Fruit fly (Drosophila melanogaster) whole organism, wandering third instar larva: ENCODE measurements around the gene CAHbeta.

Source experiments
- Abd-B ChIP-seq: fragments of >200 bp; optimal IDR thresholded peaks from 2 replicates; lab custom pipeline; 2017; ENCODE audit warnings: missing biosample characterization, missing genetic modification characterization
- CG32264 ChIP-seq: fragments of 200-800 bp; sonication (Bioruptor generic); optimal IDR thresholded peaks from 2 replicates; lab custom pipeline; 2016; ENCODE audit warnings: missing biosample characterization, missing genetic modification characterization
- CG9705 ChIP-seq: fragments of 200-800 bp; sonication (Bioruptor generic); optimal IDR thresholded peaks from 2 replicates; lab custom pipeline; 2018; ENCODE audit warnings: missing biosample characterization, mild to moderate bottlenecking, missing genetic modification characterization
- CrebA ChIP-seq: fragments of 200-800 bp; sonication (Bioruptor generic); optimal IDR thresholded peaks from 2 replicates; lab custom pipeline; 2016; ENCODE audit warnings: missing biosample characterization, mild to moderate bottlenecking, missing genetic modification characterization, borderline replicate concordance
- Dif ChIP-seq: fragments of 200-275, 200-300 bp; sonication (Bioruptor generic); optimal IDR thresholded peaks from 2 replicates; lab custom pipeline; 2018; ENCODE audit warnings: missing biosample characterization, missing genetic modification characterization; ENCODE audit not compliant: partially characterized antibody
- HLH106 ChIP-seq: fragments of 200-800 bp; optimal IDR thresholded peaks from 3 replicates; lab custom pipeline; 2019; ENCODE audit warnings: missing biosample characterization, mild to moderate bottlenecking, missing genetic modification characterization, moderate library complexity
- Hr78 ChIP-seq: fragments of >200 bp; optimal IDR thresholded peaks from 2 replicates; lab custom pipeline; 2017; ENCODE audit warnings: missing biosample characterization, missing genetic modification characterization
- Hr83 ChIP-seq: fragments of 200-300 bp; sonication (Bioruptor generic); optimal IDR thresholded peaks from 2 replicates; lab custom pipeline; 2016; ENCODE audit warnings: missing biosample characterization, mild to moderate bottlenecking, missing genetic modification characterization, moderate library complexity; ENCODE audit not compliant: poor library complexity, severe bottlenecking
- Jra ChIP-seq: sonication (Bioruptor generic); optimal IDR thresholded peaks from 2 replicates; lab custom pipeline; 2016; ENCODE audit warnings: missing biosample characterization, missing genetic modification characterization
- Mio ChIP-seq: sonication (Bioruptor generic); optimal IDR thresholded peaks from 2 replicates; lab custom pipeline; 2016; ENCODE audit warnings: missing biosample characterization, missing genetic modification characterization
- N ChIP-seq: fragments of >200 bp; optimal IDR thresholded peaks from 2 replicates; lab custom pipeline; 2018; ENCODE audit warnings: missing biosample characterization, missing external identifiers, missing genetic modification characterization
- Rel ChIP-seq, 2 experiments: fragments of 200-800 bp; sonication (Bioruptor generic) in 1 of 2; optimal IDR thresholded peaks; 2 replicates in 1 of 2; 3 replicates in 1 of 2; lab custom pipeline; 2016 to 2019; ENCODE audit warnings: mild to moderate bottlenecking in 2 of 2, missing biosample characterization in 2 of 2, missing genetic modification characterization in 2 of 2, moderate library complexity in 1 of 2
- brk ChIP-seq: fragments of 200-800 bp; sonication (Bioruptor generic); optimal IDR thresholded peaks from 2 replicates; lab custom pipeline; 2016; ENCODE audit warnings: missing biosample characterization, mild to moderate bottlenecking, missing genetic modification characterization
- dl ChIP-seq, 2 experiments: fragments of 175-275, 200-275 bp in 1 of 2; fragments of 200-275 bp in 1 of 2; sonication (Bioruptor generic); optimal IDR thresholded peaks; lab custom pipeline; 2018; ENCODE audit warnings: mild to moderate bottlenecking in 2 of 2, missing biosample characterization in 2 of 2, missing genetic modification characterization in 2 of 2, moderate library complexity in 2 of 2; ENCODE audit not compliant: partially characterized antibody in 2 of 2, insufficient read depth in 1 of 2
- dmrt93B ChIP-seq: fragments of 200-800 bp; sonication (Bioruptor generic); optimal IDR thresholded peaks from 2 replicates; lab custom pipeline; 2018; ENCODE audit warnings: missing biosample characterization, mild to moderate bottlenecking, missing genetic modification characterization
- dsf ChIP-seq: sonication (Bioruptor generic); optimal IDR thresholded peaks from 2 replicates; lab custom pipeline; 2016; ENCODE audit warnings: missing biosample characterization, missing genetic modification characterization, borderline replicate concordance
- ey ChIP-seq: fragments of 200-800 bp; sonication (Bioruptor generic); optimal IDR thresholded peaks from 2 replicates; lab custom pipeline; 2016; ENCODE audit warnings: missing biosample characterization, missing genetic modification characterization
- foxo ChIP-seq, 2 experiments: fragments of 200-800 bp; sonication (Bioruptor generic); optimal IDR thresholded peaks; 2 replicates in 1 of 2; 3 replicates in 1 of 2; lab custom pipeline; 2016 to 2017; ENCODE audit warnings: missing biosample characterization in 2 of 2, missing genetic modification characterization in 2 of 2
- h ChIP-seq: fragments of 200-800 bp; sonication (Bioruptor generic); optimal IDR thresholded peaks from 3 replicates; lab custom pipeline; 2016; ENCODE audit warnings: missing biosample characterization, mild to moderate bottlenecking, missing genetic modification characterization
- jim ChIP-seq: fragments of 175-275, 200-325 bp; sonication (Bioruptor generic); optimal IDR thresholded peaks from 2 replicates; lab custom pipeline; 2016; ENCODE audit warnings: missing biosample characterization, mild to moderate bottlenecking, missing genetic modification characterization
- lola ChIP-seq: fragments of >200 bp; optimal IDR thresholded peaks from 2 replicates; lab custom pipeline; 2017; ENCODE audit warnings: missing biosample characterization, missing genetic modification characterization
- psq ChIP-seq: fragments of 200-800 bp; sonication (Bioruptor generic); optimal IDR thresholded peaks from 3 replicates; lab custom pipeline; 2017; ENCODE audit warnings: missing biosample characterization, mild to moderate bottlenecking, missing genetic modification characterization, moderate library complexity
- sage ChIP-seq: fragments of 200-800 bp; sonication (Bioruptor generic); optimal IDR thresholded peaks from 2 replicates; lab custom pipeline; 2016; ENCODE audit warnings: missing biosample characterization, mild to moderate bottlenecking, missing genetic modification characterization
- usp ChIP-seq: fragments of >200 bp; optimal IDR thresholded peaks from 2 replicates; lab custom pipeline; 2017; ENCODE audit warnings: missing biosample characterization, missing genetic modification characterization
- woc ChIP-seq: sonication (Bioruptor generic); optimal IDR thresholded peaks from 2 replicates; lab custom pipeline; 2016; ENCODE audit warnings: missing biosample characterization, mild to moderate bottlenecking, missing genetic modification characterization

The CAHbeta gene

dm6 chr3R:9027082-9027481 lies 46.4 kb downstream of the CAHbeta start:
- no peak for TF ChIP-seq dmrt93B (GFP tag; lab: Kevin White, UChicago)
- TF ChIP-seq Dif (GFP tag; lab: Kevin White, UChicago): no peak
- no peak for TF ChIP-seq N (GFP tag; lab: Kevin White, UChicago)
- TF ChIP-seq Hr78 (GFP tag; lab: Kevin White, UChicago): no peak
- no peak for TF ChIP-seq Rel (GFP tag; optimal IDR thresholded peaks at IDR 0.05; lab: Kevin White, UChicago)
- no peak for TF ChIP-seq Rel (tag; optimal IDR thresholded peaks at IDR 0.05; lab: Kevin White, UChicago)
- TF ChIP-seq h: no peak
- no peak for TF ChIP-seq Abd-B (GFP tag; lab: Kevin White, UChicago)
- no peak for TF ChIP-seq jim (GFP tag; lab: Kevin White, UChicago)
- no peak for TF ChIP-seq ey (GFP tag; lab: Kevin White, UChicago)
- TF ChIP-seq lola (GFP tag; lab: Kevin White, UChicago): no peak
- no peak for TF ChIP-seq CG9705 (GFP tag; lab: Kevin White, UChicago)
- TF ChIP-seq dl (GFP tag; optimal IDR thresholded peaks at IDR 0.05; lab: Kevin White, UChicago; ENCODE audit: insufficient read depth in 1 of 2, partially characterized antibody in 2 of 2): no peak
- TF ChIP-seq, all 38 proteins: peak for 0

DNA sequence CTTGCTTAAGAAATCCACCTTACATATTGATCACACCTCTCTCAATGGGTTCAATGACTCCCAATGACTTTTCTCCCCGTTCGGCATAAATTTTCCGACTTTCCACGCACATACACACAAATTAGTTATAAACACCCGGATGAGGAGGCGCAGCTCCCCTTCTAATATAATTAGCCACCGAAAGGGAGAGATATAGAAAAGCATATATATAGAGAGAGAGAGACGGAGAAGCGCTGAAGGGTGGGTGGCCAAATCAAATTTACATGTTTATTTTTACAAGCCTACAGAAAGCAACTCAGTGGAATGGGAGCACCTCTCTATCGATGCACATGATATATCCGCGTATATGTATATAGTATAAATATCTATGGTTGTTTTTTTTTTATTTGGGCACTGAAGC lies 48.0 kb downstream of the CAHbeta start:
- no peak for TF ChIP-seq foxo (GFP tag; optimal IDR thresholded peaks at IDR 0.05; lab: Kevin White, UChicago)
- TF ChIP-seq Abd-B (GFP tag; lab: Kevin White, UChicago): no peak
- no peak for TF ChIP-seq ey (GFP tag; lab: Kevin White, UChicago)
- no peak for TF ChIP-seq sage
- no peak for TF ChIP-seq CrebA (GFP tag; lab: Kevin White, UChicago)
- no peak for TF ChIP-seq usp
- TF ChIP-seq HLH106 (tag; lab: Kevin White, UChicago): no peak
- TF ChIP-seq psq (GFP tag; lab: Kevin White, UChicago): no peak
- no peak for TF ChIP-seq Hr83 (GFP tag; lab: Kevin White, UChicago)
- TF ChIP-seq lola (GFP tag; lab: Kevin White, UChicago): no peak

- TF ChIP-seq Rel (GFP tag; optimal IDR thresholded peaks at IDR 0.05; lab: Kevin White, UChicago) (no peak), Rel (tag; optimal IDR thresholded peaks at IDR 0.05; lab: Kevin White, UChicago) (peak; percentile 13), Hr83 (GFP tag; lab: Kevin White, UChicago) (no peak)
Measured at dm6 chr3R:9029411-9029810, 48.8 kb downstream of the CAHbeta start.

DNA sequence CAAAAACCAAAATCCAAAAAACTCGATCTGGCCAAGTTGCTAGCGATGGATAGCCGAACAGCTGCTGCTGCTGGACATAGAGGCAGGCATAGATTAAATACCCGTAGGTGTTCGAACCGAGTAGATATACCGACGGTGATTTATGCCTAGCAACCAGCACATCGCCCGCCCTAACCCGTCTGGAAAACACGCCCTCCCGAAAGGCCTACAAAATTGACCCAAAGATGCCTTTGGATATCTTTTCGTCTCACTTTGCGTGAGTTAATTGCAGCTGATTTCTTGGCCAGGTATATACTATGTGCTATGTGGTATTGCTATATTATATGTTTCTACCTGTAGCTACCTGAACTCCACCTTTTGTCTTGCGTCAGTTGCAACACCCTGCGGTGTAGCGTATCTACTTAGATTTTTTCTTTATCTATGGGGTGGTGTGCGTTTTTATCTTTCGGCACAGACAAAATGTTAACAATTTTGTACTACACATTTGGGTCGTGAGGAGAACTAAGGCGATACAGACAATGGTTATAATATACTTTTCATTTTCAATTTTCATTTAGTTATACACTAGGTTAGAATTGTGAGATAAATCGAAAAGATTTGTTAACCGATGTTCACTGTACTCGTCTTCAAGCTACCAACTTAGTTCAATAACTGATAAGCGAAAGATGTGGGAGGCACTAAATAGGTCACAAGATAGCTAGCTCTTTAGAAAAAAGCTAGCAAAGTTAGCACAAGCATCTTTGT lies 49.5 kb downstream of the CAHbeta start:
- TF ChIP-seq jim (GFP tag; lab: Kevin White, UChicago): no peak
- no peak for TF ChIP-seq Jra (GFP tag; lab: Kevin White, UChicago)
- TF ChIP-seq psq (GFP tag; lab: Kevin White, UChicago): no peak
- no peak for TF ChIP-seq woc (GFP tag; lab: Kevin White, UChicago)
- no peak for TF ChIP-seq h
- no peak for TF ChIP-seq CG32264 (GFP tag; lab: Kevin White, UChicago)
- TF ChIP-seq CrebA (GFP tag; lab: Kevin White, UChicago): no peak
- TF ChIP-seq CG9705 (GFP tag; lab: Kevin White, UChicago): no peak
- TF ChIP-seq HLH106 (tag; lab: Kevin White, UChicago): no peak
- TF ChIP-seq Hr78 (GFP tag; lab: Kevin White, UChicago): no peak

DNA sequence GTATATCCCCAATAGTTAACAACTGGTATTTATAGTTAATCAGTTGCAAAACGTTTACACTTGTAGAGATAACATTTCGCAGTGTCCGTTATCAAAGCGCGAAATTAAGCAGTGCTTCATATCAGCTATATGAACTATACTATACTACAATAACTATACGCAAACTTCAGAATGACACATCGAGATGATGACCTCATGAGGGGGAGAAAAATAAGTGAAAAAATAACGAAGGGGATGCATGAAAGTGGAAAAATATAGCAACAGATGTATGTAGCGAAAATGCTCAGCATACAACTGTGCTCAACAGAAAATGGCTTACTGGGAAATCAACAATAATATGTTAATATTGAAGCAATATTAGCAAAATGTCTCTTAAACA lies 50.1 kb downstream of the CAHbeta start:
- TF ChIP-seq sage (no peak), HLH106 (tag; lab: Kevin White, UChicago) (no peak), Jra (GFP tag; lab: Kevin White, UChicago) (no peak), CG9705 (GFP tag; lab: Kevin White, UChicago) (no peak), Dif (GFP tag; lab: Kevin White, UChicago) (no peak), dsf (no peak), Mio (GFP tag; lab: Kevin White, UChicago) (no peak), dmrt93B (GFP tag; lab: Kevin White, UChicago) (no peak), h (no peak), brk (no peak)
